Worm (Caenorhabditis elegans): ENCODE results near the gene C35D10.10.

C35D10.10 gene

ce11 chrIII:4822140-4822539 lies 39.5 kb downstream of the C35D10.10 start, which contains the start of gene F26A1.8:
Gene F26A1.8 (minus strand): TSS chrIII:4822240.
- no peak for TF ChIP-seq nhr-23 (tag; optimal IDR thresholded peaks at IDR 0.05)
- no peak for TF ChIP-seq Y55F3AM.14 (GFP tag; optimal IDR thresholded peaks at IDR 0.05)
- TF ChIP-seq egl-27 (tag; optimal IDR thresholded peaks at IDR 0.05): no peak
- TF ChIP-seq mbf-1 (tag; optimal IDR thresholded peaks at IDR 0.05): no peak
- no peak for TF ChIP-seq lsy-2 (tag; optimal IDR thresholded peaks at IDR 0.05)
- TF ChIP-seq zag-1 (tag; optimal IDR thresholded peaks at IDR 0.05): no peak
- no peak for TF ChIP-seq mdl-1 (tag; optimal IDR thresholded peaks at IDR 0.05)
- TF ChIP-seq aly-2 (tag; optimal IDR thresholded peaks at IDR 0.05): no peak
- no peak for TF ChIP-seq nhr-77 (tag; optimal IDR thresholded peaks at IDR 0.05)
- TF ChIP-seq elt-1 (tag; optimal IDR thresholded peaks at IDR 0.05): no peak
- no peak for TF ChIP-seq R02D3.7 (tag; optimal IDR thresholded peaks at IDR 0.05)
- TF ChIP-seq ceh-82 (tag; optimal IDR thresholded peaks at IDR 0.05): no peak
- no peak for TF ChIP-seq elt-3 (tag; optimal IDR thresholded peaks at IDR 0.05)
- TF ChIP-seq lin-39 (tag; optimal IDR thresholded peaks at IDR 0.05): no peak
- no peak for TF ChIP-seq F13H6.1 (tag; optimal IDR thresholded peaks at IDR 0.05)
- no peak for TF ChIP-seq mab-5 (tag; optimal IDR thresholded peaks at IDR 0.05)
- no peak for TF ChIP-seq nhr-11 (tag; optimal IDR thresholded peaks at IDR 0.05)
- TF ChIP-seq ceh-16 (tag; optimal IDR thresholded peaks at IDR 0.05): no peak
- no peak for TF ChIP-seq alr-1 (tag; optimal IDR thresholded peaks at IDR 0.05)
- TF ChIP-seq nhr-237 (tag; optimal IDR thresholded peaks at IDR 0.05): no peak

- TF ChIP-seq nhr-77 (tag; optimal IDR thresholded peaks at IDR 0.05): no peak
- no peak for TF ChIP-seq dmd-4 (tag; optimal IDR thresholded peaks at IDR 0.05)
- TF ChIP-seq nhr-10 (tag; optimal IDR thresholded peaks at IDR 0.05): no peak
- no peak for TF ChIP-seq fos-1 (tag; optimal IDR thresholded peaks at IDR 0.05)
- TF ChIP-seq lin-39 (tag; optimal IDR thresholded peaks at IDR 0.05): no peak
- no peak for TF ChIP-seq sem-4 (tag; optimal IDR thresholded peaks at IDR 0.05)
- TF ChIP-seq aly-2 (tag; optimal IDR thresholded peaks at IDR 0.05): no peak
- no peak for TF ChIP-seq blmp-1 (tag; optimal IDR thresholded peaks at IDR 0.05; ENCODE audit: insufficient read depth)
- no peak for TF ChIP-seq ZK546.5 (tag; optimal IDR thresholded peaks at IDR 0.05)
- no peak for TF ChIP-seq elt-1 (tag; optimal IDR thresholded peaks at IDR 0.05)
- TF ChIP-seq unc-39 (tag; optimal IDR thresholded peaks at IDR 0.05): no peak
- no peak for TF ChIP-seq peb-1 (tag; optimal IDR thresholded peaks at IDR 0.05)
- no peak for TF ChIP-seq ama-1 (optimal IDR thresholded peaks at IDR 0.05)
- no peak for TF ChIP-seq lin-13 (GFP tag; optimal IDR thresholded peaks at IDR 0.05)
- no peak for TF ChIP-seq nhr-21 (tag; optimal IDR thresholded peaks at IDR 0.05)
- TF ChIP-seq lsy-2 (tag; optimal IDR thresholded peaks at IDR 0.05): no peak
- no peak for TF ChIP-seq zag-1 (tag; optimal IDR thresholded peaks at IDR 0.05)
- no peak for TF ChIP-seq sma-3 (GFP tag; optimal IDR thresholded peaks at IDR 0.05)
- TF ChIP-seq R02D3.7 (tag; optimal IDR thresholded peaks at IDR 0.05): no peak
- TF ChIP-seq crh-2 (tag; optimal IDR thresholded peaks at IDR 0.05): no peak
Measured at ce11 chrIII:4819843-4820242, 41.8 kb downstream of the C35D10.10 start, which contains the start of gene F26A1.7. Gene F26A1.7 (minus strand): TSS chrIII:4819943.

- TF ChIP-seq ZK546.5 (tag; optimal IDR thresholded peaks at IDR 0.05) (no peak), nhr-21 (tag; optimal IDR thresholded peaks at IDR 0.05) (no peak)
Measured at ce11 chrIII:4817240-4817639, 44.4 kb downstream of the C35D10.10 start, which contains the start of gene F26A1.4. Gene F26A1.4 (plus strand): TSS chrIII:4817540.

- TF ChIP-seq peb-1 (tag; optimal IDR thresholded peaks at IDR 0.05) (no peak), nhr-237 (tag; optimal IDR thresholded peaks at IDR 0.05) (no peak), nhr-10 (tag; optimal IDR thresholded peaks at IDR 0.05) (no peak), mab-5 (tag; optimal IDR thresholded peaks at IDR 0.05) (no peak), nhr-25 (tag; optimal IDR thresholded peaks at IDR 0.05) (no peak), lsy-2 (tag; optimal IDR thresholded peaks at IDR 0.05) (no peak), crh-2 (tag; optimal IDR thresholded peaks at IDR 0.05) (no peak), nhr-12 (tag; optimal IDR thresholded peaks at IDR 0.05) (no peak)
Measured at ce11 chrIII:4814730-4815129, 46.9 kb downstream of the C35D10.10 start, which contains the start of gene arl-6. Gene arl-6 (minus strand): TSS chrIII:4814830.

ce11 chrIII:4811195-4811594 lies 50.4 kb downstream of the C35D10.10 start, which contains the start of gene C38D4.7:
Gene C38D4.7 (minus strand): TSS chrIII:4811295.
- no peak for TF ChIP-seq ceh-16 (tag; optimal IDR thresholded peaks at IDR 0.05)
- TF ChIP-seq unc-39 (tag; optimal IDR thresholded peaks at IDR 0.05): no peak
- TF ChIP-seq sma-9 (GFP tag; optimal IDR thresholded peaks at IDR 0.05): no peak
- TF ChIP-seq sma-9 (tag; optimal IDR thresholded peaks at IDR 0.05): no peak
- TF ChIP-seq mbf-1 (tag; optimal IDR thresholded peaks at IDR 0.05): no peak
- no peak for TF ChIP-seq ceh-82 (tag; optimal IDR thresholded peaks at IDR 0.05)

Data from whole organism, L2 larva.